Fruit fly (Drosophila melanogaster): ENCODE measurements around the gene CG13102.

The CG13102 gene

dm6 chr2L:8984614-8985318, 27.2 kb upstream of the CG13102 start, which contains the start of gene CG13101 (continued):
- TF ChIP-seq ERR (GFP tag; optimal IDR thresholded peaks at IDR 0.05) = peak; percentile 74
- peak; percentile 89 for TF ChIP-seq CG11085 (GFP tag; IDR thresholded peaks at IDR 0.05)
- TF ChIP-seq CG12299 (tag; optimal IDR thresholded peaks at IDR 0.05) = peak; percentile 88
- peak; percentile 90 for TF ChIP-seq CG7372 (GFP tag; IDR thresholded peaks at IDR 0.05)
- peak; percentile 75 for TF ChIP-seq zf30C (GFP tag; optimal IDR thresholded peaks at IDR 0.05)
- TF ChIP-seq tgo (GFP tag; IDR thresholded peaks at IDR 0.05) = peak; percentile 96
- TF ChIP-seq CG7556 (GFP tag; optimal IDR thresholded peaks at IDR 0.05) = peak; percentile 95
- TF ChIP-seq CG11504 (tag; optimal IDR thresholded peaks at IDR 0.05) = peak; percentile 91
- no peak for TF ChIP-seq HLHmδ (GFP tag; optimal IDR thresholded peaks at IDR 0.05)
- TF ChIP-seq CG42726 (GFP tag; IDR thresholded peaks at IDR 0.05; ENCODE audit: partially characterized antibody) = no peak
- no peak for TF ChIP-seq Dfd (GFP tag; optimal IDR thresholded peaks at IDR 0.05)
- TF ChIP-seq CG17328 (GFP tag; IDR thresholded peaks at IDR 0.05) = peak; percentile 96
- peak; percentile 96 for TF ChIP-seq Atf6 (GFP tag; IDR thresholded peaks at IDR 0.05)
- TF ChIP-seq ewg (GFP tag; optimal IDR thresholded peaks at IDR 0.05) = peak; percentile 78
- TF ChIP-seq CG6654 (GFP tag; optimal IDR thresholded peaks at IDR 0.05) = peak; percentile 20
- TF ChIP-seq Poxn (GFP tag; IDR thresholded peaks at IDR 0.05) = peak; percentile 58
- TF ChIP-seq CG10366 (GFP tag; IDR thresholded peaks at IDR 0.05) = peak; percentile 92
- TF ChIP-seq ro (GFP tag; IDR thresholded peaks at IDR 0.05) = peak; percentile 87
- peak; percentile 87 for TF ChIP-seq ssp (GFP tag; IDR thresholded peaks at IDR 0.05)
- TF ChIP-seq CG14860 (GFP tag; IDR thresholded peaks at IDR 0.05; ENCODE audit: partially characterized antibody) = no peak
- peak; percentile 19 for TF ChIP-seq Hey (tag; optimal IDR thresholded peaks at IDR 0.05)
- no peak for TF ChIP-seq CG9797 (GFP tag; optimal IDR thresholded peaks at IDR 0.05)
- peak; percentile 91 for TF ChIP-seq Spps (tag; optimal IDR thresholded peaks at IDR 0.05)
- TF ChIP-seq CG12071 (GFP tag; optimal IDR thresholded peaks at IDR 0.05) = peak; percentile 72
- peak; percentile 90 for TF ChIP-seq wdn (GFP tag; IDR thresholded peaks at IDR 0.05)
- TF ChIP-seq kah (GFP tag; optimal IDR thresholded peaks at IDR 0.05) = peak; percentile 68
- TF ChIP-seq Sry-δ (GFP tag; optimal IDR thresholded peaks at IDR 0.05) = peak; percentile 42
- TF ChIP-seq klu (GFP tag; IDR thresholded peaks at IDR 0.05) = peak; percentile 93
- TF ChIP-seq NC2β (GFP tag; optimal IDR thresholded peaks at IDR 0.05) = peak; percentile 83
- TF ChIP-seq sr (GFP tag; IDR thresholded peaks at IDR 0.05) = no peak
- peak; percentile 58 for TF ChIP-seq schlank (tag; optimal IDR thresholded peaks at IDR 0.05)
- TF ChIP-seq Eip74EF (GFP tag; optimal IDR thresholded peaks at IDR 0.05) = peak in 1 of 2 experiments; percentile 90
- peak; percentile 83; the same call in 2 of the 3 replicates for TF ChIP-seq CG7357 (GFP tag; IDR thresholded peaks at IDR 0.05)
- TF ChIP-seq Awh (GFP tag; IDR thresholded peaks at IDR 0.05) = peak; percentile 95
- no peak for TF ChIP-seq aop (GFP tag; IDR thresholded peaks at IDR 0.05)
- peak; percentile 94 for TF ChIP-seq CG3847 (GFP tag; IDR thresholded peaks at IDR 0.05)
- TF ChIP-seq NC2α (GFP tag; optimal IDR thresholded peaks at IDR 0.05) = peak; percentile 67
- peak; percentile 71 for TF ChIP-seq Mes4 (GFP tag; optimal IDR thresholded peaks at IDR 0.05)
- TF ChIP-seq CG33557 (GFP tag; optimal IDR thresholded peaks at IDR 0.05) = peak; percentile 80
- TF ChIP-seq CG2129 (GFP tag; IDR thresholded peaks at IDR 0.05; ENCODE audit: partially characterized antibody) = no peak
- peak; percentile 87 for TF ChIP-seq Oaz (GFP tag; IDR thresholded peaks at IDR 0.05)
- no peak for TF ChIP-seq ab (GFP tag; optimal IDR thresholded peaks at IDR 0.05)
- no peak for TF ChIP-seq Dp (GFP tag; optimal IDR thresholded peaks at IDR 0.05)
- peak; percentile 76 for TF ChIP-seq CG7987 (GFP tag; optimal IDR thresholded peaks at IDR 0.05)
- peak; percentile 93 for TF ChIP-seq ttk (GFP tag; IDR thresholded peaks at IDR 0.05)
- TF ChIP-seq CG17568 (GFP tag; optimal IDR thresholded peaks at IDR 0.05) = peak; percentile 91
- peak; percentile 42 for TF ChIP-seq CHES-1-like (GFP tag; optimal IDR thresholded peaks at IDR 0.05)
- TF ChIP-seq mirr (GFP tag; optimal IDR thresholded peaks at IDR 0.05) = no peak
- TF ChIP-seq run (tag; optimal IDR thresholded peaks at IDR 0.05) = peak; percentile 85
- peak; percentile 87 for TF ChIP-seq CG4820 (GFP tag; optimal IDR thresholded peaks at IDR 0.05)
